Worm (Caenorhabditis elegans) whole organism, mixed stage, embryonic: Measurements from ENCODE around the gene pxn-1.

Experiments
- M03D4.4 ChIP-seq: sonication (generic microtip); optimal IDR thresholded peaks from 2 replicates; lab custom pipeline; 2017; ENCODE audit warnings: mild to moderate bottlenecking, missing genetic modification characterization, missing compliant biosample characterization
- bed-3 ChIP-seq: fragments of 200-800 bp; sonication (Bioruptor generic); optimal IDR thresholded peaks from 3 replicates; lab custom pipeline; 2018; ENCODE audit warnings: mild to moderate bottlenecking, missing genetic modification characterization, moderate library complexity, missing compliant biosample characterization
- blmp-1 ChIP-seq: fragments of 150-350 bp; optimal IDR thresholded peaks from 2 replicates; lab custom pipeline; 2014; ENCODE audit warnings: missing biosample characterization, missing genetic modification characterization
- ceh-39 ChIP-seq: fragments of 150-350 bp; optimal IDR thresholded peaks from 2 replicates; lab custom pipeline; 2014; ENCODE audit warnings: missing biosample characterization, missing genetic modification characterization
- ceh-43 ChIP-seq: fragments of 200-800 bp; sonication (Bioruptor generic); optimal IDR thresholded peaks from 2 replicates; lab custom pipeline; 2018; ENCODE audit warnings: mild to moderate bottlenecking, missing genetic modification characterization, moderate library complexity, missing compliant biosample characterization
- ceh-83 ChIP-seq: fragments of 200-800 bp; sonication (Bioruptor generic); optimal IDR thresholded peaks from 2 replicates; lab custom pipeline; 2018; ENCODE audit warnings: mild to moderate bottlenecking, missing genetic modification characterization, missing compliant biosample characterization
- ces-1 ChIP-seq: fragments of 150-350 bp; optimal IDR thresholded peaks from 2 replicates; lab custom pipeline; 2014; ENCODE audit warnings: missing biosample characterization, missing genetic modification reagents, missing genetic modification characterization
- cnd-1 ChIP-seq: fragments of 200-800 bp; sonication (Bioruptor generic); optimal IDR thresholded peaks from 2 replicates; lab custom pipeline; 2018; ENCODE audit warnings: mild to moderate bottlenecking, missing genetic modification characterization, missing compliant biosample characterization
- drap-1 ChIP-seq: fragments of 200-800 bp; sonication (Bioruptor generic); optimal IDR thresholded peaks from 3 replicates; lab custom pipeline; 2018; ENCODE audit warnings: mild to moderate bottlenecking, missing genetic modification characterization, missing compliant biosample characterization
- elt-1 ChIP-seq: sonication (generic microtip); optimal IDR thresholded peaks from 2 replicates; lab custom pipeline; 2017; ENCODE audit warnings: missing genetic modification characterization, mild to moderate bottlenecking, missing compliant biosample characterization, antibody characterized with exemption, moderate library complexity, borderline replicate concordance; ENCODE audit not compliant: insufficient read depth
- elt-3 ChIP-seq: fragments of 150-350 bp; optimal IDR thresholded peaks from 2 replicates; lab custom pipeline; 2014; ENCODE audit warnings: missing biosample characterization, missing genetic modification characterization
- flh-1 ChIP-seq: fragments of 200-800 bp; sonication (Bioruptor generic); optimal IDR thresholded peaks from 2 replicates; lab custom pipeline; 2018; ENCODE audit warnings: mild to moderate bottlenecking, missing genetic modification characterization, moderate library complexity, missing compliant biosample characterization
- ham-2 ChIP-seq: fragments of 200-800 bp; sonication (Bioruptor generic); optimal IDR thresholded peaks from 2 replicates; lab custom pipeline; 2018; ENCODE audit warnings: mild to moderate bottlenecking, missing genetic modification characterization, missing compliant biosample characterization
- hlh-1 ChIP-seq: fragments of 150-350 bp; optimal IDR thresholded peaks from 2 replicates; lab custom pipeline; 2014; ENCODE audit warnings: missing biosample characterization, missing genetic modification reagents, missing genetic modification characterization
- lin-13 ChIP-seq: fragments of 150-350 bp; optimal IDR thresholded peaks from 2 replicates; lab custom pipeline; 2014; ENCODE audit warnings: missing biosample characterization, missing genetic modification characterization
- lin-32 ChIP-seq: fragments of 200-800 bp; sonication (Bioruptor generic); optimal IDR thresholded peaks from 2 replicates; lab custom pipeline; 2018; ENCODE audit warnings: mild to moderate bottlenecking, missing genetic modification characterization, missing compliant biosample characterization
- lsy-2 ChIP-seq: fragments of 150-350 bp; optimal IDR thresholded peaks from 2 replicates; lab custom pipeline; 2014; ENCODE audit warnings: missing biosample characterization, missing genetic modification characterization
- mab-5 ChIP-seq: fragments of 150-350 bp; optimal IDR thresholded peaks from 2 replicates; lab custom pipeline; 2014; ENCODE audit warnings: missing biosample characterization, missing genetic modification characterization
- mep-1 ChIP-seq: fragments of 150-350 bp; optimal IDR thresholded peaks from 2 replicates; lab custom pipeline; 2017; ENCODE audit warnings: missing biosample characterization, missing genetic modification reagents, missing genetic modification characterization, inconsistent platforms
- mls-2 ChIP-seq: sonication (generic microtip); optimal IDR thresholded peaks from 2 replicates; lab custom pipeline; 2016; ENCODE audit warnings: mild to moderate bottlenecking, missing genetic modification characterization, moderate library complexity, missing compliant biosample characterization
- nhr-12 ChIP-seq: fragments of 150-350 bp; optimal IDR thresholded peaks from 2 replicates; lab custom pipeline; 2014; ENCODE audit warnings: missing biosample characterization, missing genetic modification characterization
- nhr-2 ChIP-seq: fragments of 150-350 bp; optimal IDR thresholded peaks from 2 replicates; lab custom pipeline; 2014; ENCODE audit warnings: missing biosample characterization, missing genetic modification characterization
- nhr-237 ChIP-seq: fragments of 150-350 bp; optimal IDR thresholded peaks from 2 replicates; lab custom pipeline; 2014; ENCODE audit warnings: missing biosample characterization, missing genetic modification characterization
- nhr-28 ChIP-seq: fragments of 150-350 bp; optimal IDR thresholded peaks from 2 replicates; lab custom pipeline; 2014; ENCODE audit warnings: missing biosample characterization, missing genetic modification characterization
- nhr-76 ChIP-seq: sonication (generic microtip); optimal IDR thresholded peaks from 2 replicates; lab custom pipeline; 2017; ENCODE audit warnings: missing biosample characterization, missing genetic modification characterization
- pha-4 ChIP-seq: fragments of 150-350 bp; optimal IDR thresholded peaks from 2 replicates; lab custom pipeline; 2018; ENCODE audit warnings: missing biosample characterization, missing genetic modification reagents, missing genetic modification characterization
- sem-2 ChIP-seq: fragments of 200-800 bp; sonication (Bioruptor generic); optimal IDR thresholded peaks from 2 replicates; lab custom pipeline; 2018; ENCODE audit warnings: mild to moderate bottlenecking, missing genetic modification characterization, missing compliant biosample characterization
- snpc-4 ChIP-seq: fragments of 150-350 bp; optimal IDR thresholded peaks from 2 replicates; lab custom pipeline; 2014; ENCODE audit warnings: missing biosample characterization, missing genetic modification characterization
- sptf-1 ChIP-seq: sonication (generic microtip); optimal IDR thresholded peaks from 2 replicates; lab custom pipeline; 2017; ENCODE audit warnings: mild to moderate bottlenecking, missing genetic modification characterization, moderate library complexity, missing compliant biosample characterization
- tbx-8 ChIP-seq: fragments of 200-800 bp; sonication (Bioruptor generic); optimal IDR thresholded peaks from 2 replicates; lab custom pipeline; 2018; ENCODE audit warnings: mild to moderate bottlenecking, missing genetic modification characterization, moderate library complexity, missing compliant biosample characterization
- unc-120 ChIP-seq: sonication (generic microtip); optimal IDR thresholded peaks from 2 replicates; lab custom pipeline; 2017; ENCODE audit warnings: missing genetic modification characterization, missing compliant biosample characterization; ENCODE audit not compliant: poor library complexity, severe bottlenecking
- unc-39 ChIP-seq: fragments of 150-350 bp; optimal IDR thresholded peaks from 2 replicates; lab custom pipeline; 2014; ENCODE audit warnings: missing biosample characterization, missing genetic modification characterization
- unc-62 ChIP-seq: fragments of 150-350 bp; optimal IDR thresholded peaks from 2 replicates; lab custom pipeline; 2014; ENCODE audit warnings: missing biosample characterization, missing genetic modification reagents, missing genetic modification characterization
- zip-8 ChIP-seq: fragments of 150-350 bp; optimal IDR thresholded peaks from 2 replicates; lab custom pipeline; 2014; ENCODE audit warnings: missing biosample characterization, missing genetic modification characterization
- ztf-11 ChIP-seq: fragments of 150-350 bp; optimal IDR thresholded peaks from 2 replicates; lab custom pipeline; 2014; ENCODE audit warnings: missing biosample characterization, missing genetic modification characterization

The pxn-1 gene

DNA sequence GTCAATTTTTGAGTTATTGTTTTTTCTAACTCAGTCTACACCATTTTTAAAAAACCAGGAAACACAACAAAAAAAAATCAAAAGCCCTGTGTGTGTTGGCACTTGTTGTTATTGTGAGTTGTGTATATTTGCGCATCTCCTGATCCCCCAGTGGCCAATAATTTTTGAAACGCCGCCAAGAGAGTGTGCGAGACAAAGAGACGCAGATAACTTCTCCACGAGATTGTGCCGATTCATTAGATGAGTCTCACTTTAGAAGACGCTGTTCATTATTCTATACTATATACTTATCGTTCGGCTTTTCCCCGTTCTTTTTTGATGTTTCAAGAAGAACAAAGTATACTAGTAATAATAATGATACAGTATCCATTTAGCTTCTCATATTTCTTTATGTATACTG is 44.0 kb upstream of the pxn-1 start:
- no peak for TF ChIP-seq nhr-2 (tag; lab: Kevin White, UChicago)
- no peak for TF ChIP-seq nhr-76 (tag; lab: Kevin White, UChicago)
- TF ChIP-seq sptf-1 (tag; lab: Kevin White, UChicago), result no peak
- no peak for TF ChIP-seq nhr-237 (tag; lab: Kevin White, UChicago)
- no peak for TF ChIP-seq mep-1 (tag; lab: Kevin White, UChicago)
- TF ChIP-seq drap-1 (GFP tag; lab: Kevin White, UChicago), result no peak
- TF ChIP-seq elt-3 (tag; lab: Kevin White, UChicago), result no peak
- no peak for TF ChIP-seq tbx-8 (GFP tag; lab: Kevin White, UChicago)
- TF ChIP-seq ceh-43 (GFP tag; lab: Kevin White, UChicago), result no peak
- TF ChIP-seq lsy-2, result no peak
- no peak for TF ChIP-seq ces-1
- TF ChIP-seq hlh-1 (tag; lab: Kevin White, UChicago), result no peak
- TF ChIP-seq mab-5 (tag; lab: Kevin White, UChicago), result no peak
- TF ChIP-seq ham-2 (GFP tag; lab: Kevin White, UChicago), result no peak
- no peak for TF ChIP-seq M03D4.4
- TF ChIP-seq ceh-39, result no peak
- TF ChIP-seq unc-62, result no peak
- no peak for TF ChIP-seq zip-8 (tag; lab: Kevin White, UChicago)
- TF ChIP-seq snpc-4 (tag; lab: Kevin White, UChicago), result no peak
- no peak for TF ChIP-seq nhr-12 (tag; lab: Kevin White, UChicago)

DNA sequence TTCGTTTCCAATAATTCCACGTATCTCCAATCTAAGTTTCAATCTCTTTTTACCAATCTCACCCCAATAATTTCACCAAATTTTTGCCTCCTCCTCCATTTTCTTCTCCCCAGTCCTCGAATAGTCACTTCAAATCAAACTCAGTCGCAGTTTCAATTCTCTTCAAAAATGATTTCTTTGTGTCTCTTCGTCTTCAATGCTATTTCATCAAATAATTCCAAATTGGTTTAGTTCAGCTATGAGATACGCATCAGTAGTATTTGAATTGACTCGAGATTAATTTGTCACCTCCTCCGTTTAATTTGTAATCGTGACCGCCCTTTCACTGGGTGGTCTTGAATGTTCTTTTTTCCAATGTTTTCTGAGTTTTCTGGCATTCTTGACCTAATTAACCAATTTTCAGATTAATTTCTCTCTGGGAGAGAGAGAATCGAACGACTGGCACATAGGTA is 39.7 kb upstream of the pxn-1 start, which contains the start of gene T23B12.11:
T23B12.11 (plus strand) TSS at position 402 of the 452 bp plus-strand sequence.
- TF ChIP-seq ztf-11 (no peak), zip-8 (tag; lab: Kevin White, UChicago) (no peak)

ce11 chrV:8460306-8460705 is 34.4 kb upstream of the pxn-1 start, which contains the start of gene T23B12.6:
Gene T23B12.6 (minus strand): TSS chrV:8460419.
- TF ChIP-seq drap-1 (GFP tag; lab: Kevin White, UChicago) (no peak), mep-1 (tag; lab: Kevin White, UChicago) (no peak), ceh-83 (no peak), ces-1 (no peak), tbx-8 (GFP tag; lab: Kevin White, UChicago) (no peak)

- TF ChIP-seq lin-32 (GFP tag; lab: Kevin White, UChicago) (no peak), ces-1 (peak; percentile 52), hlh-1 (tag; lab: Kevin White, UChicago) (no peak), nhr-2 (tag; lab: Kevin White, UChicago) (no peak)
- TF ChIP-seq, all 35 proteins: peak for 1
Measured at ce11 chrV:8460800-8461199, 33.9 kb upstream of the pxn-1 start.

DNA sequence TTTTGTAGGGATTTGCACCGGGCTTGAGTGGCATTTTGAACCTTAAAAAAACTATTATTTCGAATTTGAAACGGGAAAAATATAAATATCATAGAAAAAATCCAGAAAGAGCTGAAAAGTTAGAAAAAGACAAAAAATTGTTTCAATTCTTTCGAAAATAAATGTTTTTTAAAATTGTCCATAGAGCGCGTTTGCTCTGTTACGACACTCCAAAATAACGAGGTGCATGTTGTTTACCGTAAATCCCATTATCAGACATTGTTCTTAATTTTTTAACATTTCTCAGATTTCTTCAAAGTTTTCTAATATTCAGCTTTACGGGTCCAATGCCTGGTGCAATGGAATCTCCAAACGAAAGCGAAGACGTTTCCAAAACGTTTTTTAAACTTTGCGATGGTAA is 32.6 kb upstream of the pxn-1 start, which contains the start of the genes dnj-22 and natc-1:
dnj-22 (minus strand) TSS at position 47 of the 400 bp plus-strand sequence.
natc-1 (plus strand) TSS at position 286 of the 400 bp plus-strand sequence.
- no peak for TF ChIP-seq unc-39 (tag; lab: Kevin White, UChicago)
- TF ChIP-seq mep-1 (tag; lab: Kevin White, UChicago), result no peak
- no peak for TF ChIP-seq snpc-4 (tag; lab: Kevin White, UChicago)
- TF ChIP-seq elt-3 (tag; lab: Kevin White, UChicago), result no peak
- no peak for TF ChIP-seq nhr-2 (tag; lab: Kevin White, UChicago)
- no peak for TF ChIP-seq unc-120 (tag; lab: Kevin White, UChicago)
- TF ChIP-seq bed-3 (GFP tag; lab: Kevin White, UChicago), result no peak
- TF ChIP-seq blmp-1 (tag; lab: Kevin White, UChicago), result no peak
- no peak for TF ChIP-seq flh-1 (GFP tag; lab: Kevin White, UChicago)
- TF ChIP-seq tbx-8 (GFP tag; lab: Kevin White, UChicago), result no peak
- peak; percentile 91 for TF ChIP-seq pha-4 (tag; lab: Kevin White, UChicago)
- no peak for TF ChIP-seq nhr-76 (tag; lab: Kevin White, UChicago)
- TF ChIP-seq nhr-237 (tag; lab: Kevin White, UChicago), result peak; percentile 67
- TF ChIP-seq ceh-43 (GFP tag; lab: Kevin White, UChicago), result no peak
- TF ChIP-seq unc-62, result no peak
- TF ChIP-seq drap-1 (GFP tag; lab: Kevin White, UChicago), result no peak
- TF ChIP-seq zip-8 (tag; lab: Kevin White, UChicago), result no peak
- peak; percentile 56 for TF ChIP-seq lsy-2
- no peak for TF ChIP-seq nhr-12 (tag; lab: Kevin White, UChicago)
- peak; percentile 19 for TF ChIP-seq lin-13
- TF ChIP-seq ces-1, result peak; percentile 96
- TF ChIP-seq mls-2 (tag; lab: Kevin White, UChicago), result no peak
- peak; percentile 24 for TF ChIP-seq mab-5 (tag; lab: Kevin White, UChicago)
- no peak for TF ChIP-seq lin-32 (GFP tag; lab: Kevin White, UChicago)
- TF ChIP-seq hlh-1 (tag; lab: Kevin White, UChicago), result no peak
- no peak for TF ChIP-seq ham-2 (GFP tag; lab: Kevin White, UChicago)
- TF ChIP-seq nhr-28 (tag; lab: Kevin White, UChicago), result no peak
- TF ChIP-seq cnd-1, result no peak
- no peak for TF ChIP-seq sptf-1 (tag; lab: Kevin White, UChicago)
- no peak for TF ChIP-seq sem-2
- TF ChIP-seq M03D4.4, result no peak
- no peak for TF ChIP-seq ztf-11
- no peak for TF ChIP-seq ceh-83
- peak; percentile 24 for TF ChIP-seq ceh-39
- TF ChIP-seq elt-1, result no peak
- TF ChIP-seq, all 35 proteins: peak for 7
